Worm (Caenorhabditis elegans) whole organism, L3 larva: Measurements from ENCODE around the gene rab-39.

ENCODE experiments used
- ama-1 ChIP-seq: fragments of 150-350 bp; optimal IDR thresholded peaks from 2 replicates; lab custom pipeline; 2018
- ceh-82 ChIP-seq: fragments of 150-350 bp; optimal IDR thresholded peaks from 2 replicates; lab custom pipeline; 2014; ENCODE audit warnings: missing biosample characterization, missing genetic modification characterization
- fkh-2 ChIP-seq: fragments of 150-350 bp; optimal IDR thresholded peaks from 2 replicates; lab custom pipeline; 2014; ENCODE audit warnings: missing biosample characterization, missing genetic modification reagents, missing genetic modification characterization
- nfya-1 ChIP-seq: sonication (generic microtip); optimal IDR thresholded peaks from 2 replicates; lab custom pipeline; 2017; ENCODE audit warnings: missing genetic modification characterization, mild to moderate bottlenecking, missing compliant biosample characterization, antibody characterized with exemption, moderate library complexity; ENCODE audit not compliant: insufficient read depth
- nhr-28 ChIP-seq: fragments of 150-350 bp; optimal IDR thresholded peaks from 2 replicates; lab custom pipeline; 2014; ENCODE audit warnings: missing biosample characterization, missing genetic modification characterization
- nhr-43 ChIP-seq: sonication (generic microtip); optimal IDR thresholded peaks from 2 replicates; lab custom pipeline; 2016; ENCODE audit warnings: mild to moderate bottlenecking, missing genetic modification characterization, missing compliant biosample characterization; ENCODE audit not compliant: poor library complexity, severe bottlenecking
- ztf-4 ChIP-seq: fragments of 150-350 bp; optimal IDR thresholded peaks from 2 replicates; lab custom pipeline; 2014; ENCODE audit warnings: missing biosample characterization, missing genetic modification characterization

- TF ChIP-seq nhr-43 (no peak), ceh-82 (tag; lab: Kevin White, UChicago) (no peak), nhr-28 (tag; lab: Kevin White, UChicago) (no peak), nfya-1 (tag; lab: Kevin White, UChicago) (peak; percentile 1), fkh-2 (tag; lab: Kevin White, UChicago) (no peak), ztf-4 (tag; lab: Kevin White, UChicago) (no peak), ama-1 (lab: Kevin White, UChicago) (no peak)
Measured at ce11 chrII:9315692-9316091, 7.0 kb downstream of the rab-39 start.
